Worm (Caenorhabditis elegans): ENCODE results near the gene col-139.

DNA sequence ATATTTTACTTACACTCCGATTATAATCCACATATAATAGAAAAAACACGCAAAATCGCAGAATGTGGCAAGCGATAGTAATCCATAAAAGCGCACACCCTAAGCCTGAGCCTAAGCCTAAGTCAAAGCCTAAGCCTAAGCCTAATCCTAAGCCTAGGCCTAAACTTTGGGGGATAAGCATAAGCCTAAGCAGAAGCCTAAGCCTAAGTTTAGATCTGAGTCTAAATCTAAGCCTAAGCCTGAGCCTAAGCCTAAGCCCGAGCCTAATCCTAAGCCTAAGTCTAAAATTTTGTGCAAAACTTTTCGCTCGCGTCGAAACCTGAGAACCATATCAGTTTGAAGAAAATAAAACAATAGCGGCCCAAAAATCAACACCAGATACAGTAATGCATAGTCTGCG, 30.4 kb upstream of the col-139 start:
- TF ChIP-seq dpl-1 (GFP tag; optimal IDR thresholded peaks at IDR 0.05), result no peak
- no peak for TF ChIP-seq lir-3 (tag; optimal IDR thresholded peaks at IDR 0.05)
- TF ChIP-seq aha-1 (tag), result no peak
- no peak for TF ChIP-seq F49E8.2 (tag; optimal IDR thresholded peaks at IDR 0.05; ENCODE audit: borderline replicate concordance)
- no peak for TF ChIP-seq nhr-237 (tag; optimal IDR thresholded peaks at IDR 0.05)
- no peak for TF ChIP-seq nhr-28 (tag; optimal IDR thresholded peaks at IDR 0.05)
- TF ChIP-seq madf-9 (GFP tag; conservative IDR thresholded peaks at IDR 0.05), result no peak
- no peak for TF ChIP-seq ctbp-1 (GFP tag; IDR thresholded peaks at IDR 0.05)
- TF ChIP-seq ama-1 (optimal IDR thresholded peaks at IDR 0.05), result no peak
- TF ChIP-seq nhr-76 (tag; optimal IDR thresholded peaks at IDR 0.05), result no peak
- TF ChIP-seq unc-130 (GFP tag; optimal IDR thresholded peaks at IDR 0.05), result no peak
- no peak for TF ChIP-seq aly-2 (tag; optimal IDR thresholded peaks at IDR 0.05)

Data from whole organism, L4 larva.